Fruit fly (Drosophila melanogaster) whole organism, pupa: ENCODE measurements around the gene CG14246.

Experiments
- CG13204 ChIP-seq: fragments of 200-800 bp; sonication (Bioruptor generic); optimal IDR thresholded peaks from 2 replicates; lab custom pipeline; 2018; ENCODE audit warnings: missing biosample characterization, mild to moderate bottlenecking, missing genetic modification characterization, moderate library complexity
- CG17806 ChIP-seq: fragments of 200-800 bp; sonication (Bioruptor generic); optimal IDR thresholded peaks from 2 replicates; lab custom pipeline; 2018; ENCODE audit warnings: missing biosample characterization, mild to moderate bottlenecking, missing genetic modification characterization, moderate library complexity
- Ets98B ChIP-seq: fragments of 200-800 bp; sonication (Bioruptor generic); IDR thresholded peaks from 2 replicates; pipeline ENCODE4 v1.3.6; 2022; ENCODE audit warnings: missing biosample characterization, missing genetic modification characterization
- Pif1A ChIP-seq: fragments of 200-800 bp; sonication (Bioruptor generic); optimal IDR thresholded peaks from 3 replicates; lab custom pipeline; 2016; ENCODE audit warnings: missing biosample characterization, missing genetic modification characterization
- Pif1B ChIP-seq: fragments of 200-800 bp; sonication (Bioruptor generic); optimal IDR thresholded peaks from 3 replicates; lab custom pipeline; 2016; ENCODE audit warnings: missing biosample characterization, missing genetic modification characterization
- fd96Ca ChIP-seq: fragments of 200-800 bp; sonication (Bioruptor generic); IDR thresholded peaks from 3 replicates; pipeline ENCODE4 v1.3.6; 2022; ENCODE audit warnings: missing biosample characterization, missing genetic modification characterization

- no peak for TF ChIP-seq CG13204 (GFP tag; lab: Kevin White, UChicago)
- no peak for TF ChIP-seq Pif1A (GFP tag; lab: Kevin White, UChicago)
- TF ChIP-seq Pif1B, result no peak
- no peak for TF ChIP-seq Ets98B (GFP tag; lab: Robert Waterston, UW)
- no peak for TF ChIP-seq CG17806 (tag; lab: Kevin White, UChicago)
- no peak for TF ChIP-seq fd96Ca (GFP tag; lab: Robert Waterston, UW)
These were observed 33.6 kb upstream of the CG14246 start, which contains the start of gene TwdlQ for dm6 chr3R:26693490-26693889.
